Worm (Caenorhabditis elegans) whole organism, L1 larva: ENCODE data around the gene H40L08.3.
A peak's percentile ranks its signal among the peaks of the same experiment; 100 is the strongest.

ENCODE experiments used
- F16B12.6 ChIP-seq: fragments of 150-350 bp; optimal IDR thresholded peaks from 2 replicates; lab custom pipeline; 2014; ENCODE audit warnings: missing biosample characterization, missing genetic modification characterization
- Y116A8C.19 ChIP-seq: sonication (generic microtip); optimal IDR thresholded peaks from 2 replicates; lab custom pipeline; 2016; ENCODE audit warnings: missing compliant biosample characterization, missing genetic modification characterization, borderline replicate concordance
- aly-2 ChIP-seq: fragments of 150-350 bp; optimal IDR thresholded peaks from 2 replicates; lab custom pipeline; 2014; ENCODE audit warnings: missing biosample characterization, missing genetic modification characterization
- ama-1 ChIP-seq: fragments of 150-350 bp; optimal IDR thresholded peaks from 2 replicates; lab custom pipeline; 2014
- ceh-82 ChIP-seq, 3 experiments: fragments of 150-350 bp in 1 of 3; sonication (generic microtip) in 2 of 3; optimal IDR thresholded peaks; 2 replicates each; lab custom pipeline; 2014 to 2017; ENCODE audit warnings: missing biosample characterization in 3 of 3, missing genetic modification characterization in 3 of 3
- efl-1 ChIP-seq, 4 experiments: fragments of 150-350 bp; optimal IDR thresholded peaks in 3 of 4; peaks in 1 of 4; 1 replicate in 1 of 4; 2 replicates in 3 of 4; lab custom pipeline; 2014; ENCODE audit warnings: missing biosample characterization in 2 of 4, missing genetic modification characterization in 2 of 4, missing genetic modification reagents in 2 of 4
- fkh-4 ChIP-seq: sonication (generic microtip); optimal IDR thresholded peaks from 2 replicates; lab custom pipeline; 2016; ENCODE audit warnings: missing compliant biosample characterization, missing genetic modification characterization, borderline replicate concordance
- fkh-8 ChIP-seq: sonication (generic microtip); optimal IDR thresholded peaks from 2 replicates; lab custom pipeline; 2016; ENCODE audit warnings: mild to moderate bottlenecking, missing genetic modification characterization, missing compliant biosample characterization
- hpl-2 ChIP-seq: fragments of 150-350 bp; optimal IDR thresholded peaks from 2 replicates; lab custom pipeline; 2014; ENCODE audit warnings: missing biosample characterization, missing genetic modification reagents, missing genetic modification characterization
- jun-1 ChIP-seq: fragments of 150-350 bp; optimal IDR thresholded peaks from 2 replicates; lab custom pipeline; 2014; ENCODE audit warnings: missing biosample characterization, missing genetic modification reagents, missing genetic modification characterization
- lin-14 ChIP-seq: fragments of 200-800 bp; sonication (Bioruptor generic); optimal IDR thresholded peaks from 2 replicates; lab custom pipeline; 2018; ENCODE audit warnings: mild to moderate bottlenecking, missing genetic modification characterization, moderate library complexity, missing compliant biosample characterization
- lir-3 ChIP-seq: sonication (generic microtip); optimal IDR thresholded peaks from 2 replicates; lab custom pipeline; 2016; ENCODE audit warnings: mild to moderate bottlenecking, missing genetic modification characterization, moderate library complexity, missing compliant biosample characterization; ENCODE audit not compliant: poor library complexity
- lsy-2 ChIP-seq, 2 experiments: fragments of 150-350 bp; optimal IDR thresholded peaks; 2 replicates each; lab custom pipeline; 2014; ENCODE audit warnings: missing biosample characterization in 2 of 2, missing genetic modification characterization in 2 of 2
- nhr-47 ChIP-seq: sonication (generic microtip); optimal IDR thresholded peaks from 2 replicates; lab custom pipeline; 2016; ENCODE audit warnings: mild to moderate bottlenecking, missing genetic modification characterization, moderate library complexity, missing compliant biosample characterization
- nhr-71 ChIP-seq: sonication (generic microtip); optimal IDR thresholded peaks from 2 replicates; lab custom pipeline; 2016; ENCODE audit warnings: mild to moderate bottlenecking, missing genetic modification characterization, moderate library complexity, missing compliant biosample characterization
- pax-3 ChIP-seq: fragments of 200-800 bp; sonication (Bioruptor generic); optimal IDR thresholded peaks from 2 replicates; lab custom pipeline; 2018; ENCODE audit warnings: mild to moderate bottlenecking, missing genetic modification characterization, moderate library complexity, missing compliant biosample characterization
- snpc-4 ChIP-seq: fragments of 150-350 bp; optimal IDR thresholded peaks from 2 replicates; lab custom pipeline; 2014; ENCODE audit warnings: missing biosample characterization, missing genetic modification characterization
- sox-4 ChIP-seq: sonication (generic microtip); optimal IDR thresholded peaks from 2 replicates; lab custom pipeline; 2016; ENCODE audit warnings: missing genetic modification characterization, missing compliant biosample characterization
- sptf-1 ChIP-seq: fragments of 150-350 bp; optimal IDR thresholded peaks from 2 replicates; lab custom pipeline; 2014; ENCODE audit warnings: missing biosample characterization, missing genetic modification characterization
- unc-62 ChIP-seq: fragments of 150-350 bp; optimal IDR thresholded peaks from 2 replicates; lab custom pipeline; 2014; ENCODE audit warnings: missing biosample characterization, missing genetic modification reagents, missing genetic modification characterization
- unc-98 ChIP-seq: fragments of 200-800 bp; sonication (Bioruptor generic); IDR thresholded peaks from 2 replicates; pipeline ENCODE4 v1.3.6; 2022; ENCODE audit warnings: missing genetic modification characterization, missing compliant biosample characterization
- vab-15 ChIP-seq: sonication (generic microtip); optimal IDR thresholded peaks from 2 replicates; lab custom pipeline; 2017; ENCODE audit warnings: missing genotype, mild to moderate bottlenecking, missing genetic modification characterization, missing compliant biosample characterization
- zag-1 ChIP-seq: fragments of 150-350 bp; optimal IDR thresholded peaks from 2 replicates; lab custom pipeline; 2014; ENCODE audit warnings: missing biosample characterization, missing genetic modification characterization
- ztf-4 ChIP-seq: fragments of 150-350 bp; optimal IDR thresholded peaks from 2 replicates; lab custom pipeline; 2014; ENCODE audit warnings: missing biosample characterization, missing genetic modification characterization

H40L08.3 gene

DNA sequence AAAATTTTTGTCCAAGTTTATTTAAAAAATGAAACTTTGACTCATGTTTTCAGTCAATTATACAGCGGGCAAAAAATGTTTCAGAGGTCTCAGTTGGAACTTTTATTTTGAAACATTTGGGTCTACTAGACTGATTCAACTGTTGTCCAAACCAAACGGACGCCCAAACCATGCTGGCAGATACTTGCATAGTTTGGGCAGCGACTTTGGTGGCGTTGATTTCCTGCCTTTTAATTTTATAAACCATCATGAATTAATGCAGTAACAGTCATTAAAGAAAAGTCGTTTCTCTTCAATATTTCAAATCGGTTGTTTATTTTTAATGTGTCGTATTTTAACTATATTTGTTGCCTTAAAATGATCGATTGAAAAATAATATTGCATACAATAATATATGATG lies 39.6 kb downstream of the H40L08.3 start:
- TF ChIP-seq ztf-4 (tag; lab: Kevin White, UChicago) (no peak), unc-98 (GFP tag; lab: Robert Waterston, UW) (no peak), ceh-82 (tag; optimal IDR thresholded peaks at IDR 0.05; lab: Kevin White, UChicago) (no peak), aly-2 (tag; lab: Kevin White, UChicago) (no peak), zag-1 (tag; lab: Kevin White, UChicago) (no peak), sptf-1 (no peak), pax-3 (no peak), efl-1 (optimal IDR thresholded peaks at IDR 0.05; lab: Kevin White, UChicago) (no peak), efl-1 (GFP tag; optimal IDR thresholded peaks at IDR 0.05 in 1 of 2; lab: Kevin White, UChicago) (peak in 1 of 2 experiments; percentile 38), nhr-47 (tag; lab: Kevin White, UChicago) (no peak)

DNA sequence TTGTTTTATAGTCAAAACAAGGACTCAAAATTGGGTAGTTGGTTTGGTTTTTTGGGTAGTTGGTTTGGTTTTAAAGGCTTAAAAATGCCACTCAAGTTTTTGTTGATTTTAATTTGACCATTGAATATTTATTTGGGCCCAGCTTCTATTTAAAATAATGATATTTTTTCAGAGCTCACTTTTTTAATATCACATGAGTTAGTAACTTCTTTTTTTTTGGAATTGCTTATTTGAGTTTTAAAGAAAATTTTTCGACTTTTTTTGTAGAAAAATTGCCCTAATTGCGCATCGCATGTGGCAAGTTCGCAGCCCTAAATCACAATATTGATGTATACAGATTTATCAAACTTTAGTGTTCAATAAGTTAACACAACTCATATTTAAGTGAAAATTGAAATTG lies 40.1 kb downstream of the H40L08.3 start:
- TF ChIP-seq vab-15 (tag; lab: Kevin White, UChicago) (no peak), snpc-4 (tag; lab: Kevin White, UChicago) (no peak), lir-3 (tag; lab: Kevin White, UChicago) (no peak), sox-4 (tag; lab: Kevin White, UChicago) (no peak), lsy-2 (tag; optimal IDR thresholded peaks at IDR 0.05; lab: Kevin White, UChicago) (no peak)

DNA sequence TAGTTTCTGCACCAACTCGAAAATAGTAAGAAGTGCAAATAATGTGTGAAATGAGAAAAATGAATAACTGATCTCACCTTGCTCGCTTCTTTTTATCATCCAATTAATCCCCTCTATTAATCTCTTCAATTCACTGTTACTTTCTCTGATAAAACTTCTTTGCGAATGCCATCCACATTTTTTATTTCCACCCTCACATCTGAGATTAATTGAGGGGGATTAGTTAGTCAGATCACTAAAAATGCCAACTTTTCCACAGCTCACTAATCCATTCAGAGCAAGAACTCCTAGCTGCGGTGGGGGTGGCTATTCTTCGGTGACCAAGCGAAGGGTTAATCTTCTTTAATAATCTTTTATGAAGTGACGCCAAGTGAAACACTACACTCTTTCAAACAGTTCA lies 41.1 kb downstream of the H40L08.3 start, which contains the start of gene dsc-1:
Gene dsc-1, minus strand, starts transcription at position 46 of the 400 bp plus-strand sequence.
- TF ChIP-seq snpc-4 (tag; lab: Kevin White, UChicago) = no peak
- peak; percentile 72 for TF ChIP-seq pax-3
- TF ChIP-seq nhr-71 (tag; lab: Kevin White, UChicago) = no peak
- no peak for TF ChIP-seq F16B12.6 (tag; lab: Kevin White, UChicago)
- peak; percentile 1 for TF ChIP-seq nhr-47 (tag; lab: Kevin White, UChicago)
- TF ChIP-seq fkh-4 (tag; lab: Kevin White, UChicago) = peak; percentile 62

DNA sequence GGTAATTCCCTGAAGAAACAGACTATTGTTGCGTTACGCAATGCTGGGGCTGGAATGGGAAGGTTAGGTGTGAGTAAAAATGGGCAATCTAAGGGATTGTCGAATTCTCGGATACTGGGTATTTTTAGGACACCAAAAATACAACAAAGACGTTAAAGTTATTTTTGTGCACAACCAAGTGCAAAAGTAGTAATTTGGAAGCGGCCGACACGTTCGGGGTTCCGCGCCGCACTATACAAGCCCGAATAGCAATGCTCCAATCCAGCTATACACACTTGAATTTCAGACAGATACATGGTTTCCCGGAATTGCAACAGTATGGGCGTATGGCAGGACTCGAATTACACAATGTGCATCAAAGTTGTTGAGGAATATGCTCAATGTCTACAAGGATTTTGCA lies 47.9 kb downstream of the H40L08.3 start:
- TF ChIP-seq fkh-8 (tag; lab: Kevin White, UChicago) (no peak), unc-62 (GFP tag; lab: Kevin White, UChicago) (no peak)

DNA sequence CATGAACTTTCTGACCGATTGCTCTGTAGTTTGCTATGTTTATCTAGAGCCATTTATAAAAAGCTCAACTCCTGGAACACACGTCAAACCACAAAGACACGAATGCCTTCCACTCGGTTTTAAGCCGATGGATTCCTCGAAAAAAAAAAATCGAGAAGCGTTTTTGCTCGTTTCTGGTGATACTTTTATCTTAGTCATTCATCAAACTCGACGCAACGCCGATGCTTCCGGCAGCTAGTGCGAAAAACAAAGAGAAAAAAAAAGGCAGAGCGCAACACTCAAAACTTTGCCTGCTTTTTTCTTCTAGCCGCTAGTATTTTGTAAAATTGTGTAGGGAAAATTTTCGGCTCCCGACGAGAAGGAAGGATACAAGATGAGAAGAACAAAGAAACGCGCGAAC lies 48.3 kb downstream of the H40L08.3 start:
- TF ChIP-seq hpl-2 (GFP tag; lab: Kevin White, UChicago) = no peak
- TF ChIP-seq fkh-4 (tag; lab: Kevin White, UChicago) = no peak
- TF ChIP-seq lin-14 = peak; percentile 31

DNA sequence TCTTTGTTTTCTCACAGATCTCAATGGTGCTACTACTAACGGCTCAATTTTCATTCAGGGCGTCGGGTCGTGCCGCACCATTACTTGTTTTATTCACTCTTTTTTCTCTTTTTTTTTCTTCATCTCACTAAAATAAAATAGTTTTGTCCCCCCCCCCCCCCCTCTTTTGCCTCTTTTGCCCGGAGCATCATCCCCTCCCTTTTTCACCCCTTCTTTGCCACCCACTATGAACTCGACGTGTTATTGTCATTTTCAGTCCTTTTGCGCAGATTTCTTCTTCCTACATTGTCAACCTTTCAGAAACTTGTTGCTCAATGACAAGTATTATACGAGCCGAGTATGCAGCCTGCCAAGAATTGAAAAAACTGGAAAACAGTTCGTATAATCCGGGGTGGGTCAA lies 49.9 kb downstream of the H40L08.3 start, which contains the start of gene seb-3:
Gene seb-3, plus strand, starts transcription at position 301 of the 400 bp plus-strand sequence.
- TF ChIP-seq ama-1 = no peak
- no peak for TF ChIP-seq Y116A8C.19 (tag; lab: Kevin White, UChicago)
- no peak for TF ChIP-seq jun-1
